Fruit fly (Drosophila melanogaster) whole organism, prepupa: ENCODE measurements around the gene CCKLR-17D1.

Experiments used
- Blimp-1 ChIP-seq: fragments of 200-800 bp; sonication (Bioruptor generic); optimal IDR thresholded peaks from 3 replicates; lab custom pipeline; 2017; ENCODE audit warnings: missing biosample characterization, missing genetic modification characterization, mild to moderate bottlenecking, moderate library complexity, missing genetic modification reagents
- CG10631 ChIP-seq: fragments of 200-800 bp; sonication (Bioruptor generic); optimal IDR thresholded peaks from 2 replicates; lab custom pipeline; 2016; ENCODE audit warnings: missing biosample characterization, missing genetic modification characterization
- CG34406 ChIP-seq: fragments of 200-800 bp; sonication (Bioruptor generic); optimal IDR thresholded peaks from 3 replicates; lab custom pipeline; 2016; ENCODE audit warnings: missing biosample characterization, missing genetic modification characterization
- CG3919 ChIP-seq: fragments of 200-800 bp; sonication (Bioruptor generic); optimal IDR thresholded peaks from 3 replicates; lab custom pipeline; 2016; ENCODE audit warnings: missing biosample characterization, missing genetic modification characterization
- CG6854 ChIP-seq: fragments of 200-800 bp; sonication (Bioruptor generic); optimal IDR thresholded peaks from 2 replicates; lab custom pipeline; 2017; ENCODE audit warnings: missing biosample characterization, mild to moderate bottlenecking, missing genetic modification characterization
- CG7368 ChIP-seq: fragments of 200-800 bp; sonication (Bioruptor generic); optimal IDR thresholded peaks from 3 replicates; lab custom pipeline; 2016; ENCODE audit warnings: missing biosample characterization, missing genetic modification characterization
- CG8319 ChIP-seq: fragments of 200-800 bp; sonication (Bioruptor generic); optimal IDR thresholded peaks from 3 replicates; lab custom pipeline; 2016; ENCODE audit warnings: missing biosample characterization, missing genetic modification characterization
- Ets21C ChIP-seq: fragments of 200-800 bp; sonication (Bioruptor generic); optimal IDR thresholded peaks from 3 replicates; lab custom pipeline; 2016; ENCODE audit warnings: missing biosample characterization, missing genetic modification characterization
- Ets96B ChIP-seq: fragments of 200-800 bp; optimal IDR thresholded peaks from 2 replicates; lab custom pipeline; 2019; ENCODE audit warnings: missing biosample characterization, mild to moderate bottlenecking, missing genetic modification characterization, moderate library complexity
- Gug ChIP-seq: fragments of 200-800 bp; sonication (Bioruptor generic); IDR thresholded peaks from 2 replicates; pipeline ENCODE4 v1.3.6; 2022; ENCODE audit warnings: missing biosample characterization, missing genetic modification characterization
- Lpt ChIP-seq: fragments of 200-800 bp; sonication (Bioruptor generic); optimal IDR thresholded peaks from 3 replicates; lab custom pipeline; 2016; ENCODE audit warnings: missing biosample characterization, missing genetic modification characterization
- OdsH ChIP-seq: fragments of 200-800 bp; sonication (Bioruptor generic); optimal IDR thresholded peaks from 3 replicates; lab custom pipeline; 2016; ENCODE audit warnings: missing biosample characterization, missing genetic modification characterization
- Smox ChIP-seq: fragments of 200-800 bp; sonication (Bioruptor generic); optimal IDR thresholded peaks from 3 replicates; lab custom pipeline; 2016; ENCODE audit warnings: missing biosample characterization, missing genetic modification characterization
- lz ChIP-seq: fragments of 200-800 bp; sonication (Bioruptor generic); optimal IDR thresholded peaks from 3 replicates; lab custom pipeline; 2016; ENCODE audit warnings: missing biosample characterization, missing genetic modification characterization

dm6 chrX:18702245-18702644 is 24.1 kb downstream of the CCKLR-17D1 start:
- TF ChIP-seq CG3919 (GFP tag; lab: Kevin White, UChicago) (no peak), Gug (GFP tag; lab: Robert Waterston, UW) (no peak), Ets96B (tag; lab: Kevin White, UChicago) (no peak), CG34406 (GFP tag; lab: Kevin White, UChicago) (no peak), CG8319 (GFP tag; lab: Kevin White, UChicago) (no peak), OdsH (no peak), lz (GFP tag; lab: Kevin White, UChicago) (no peak), CG6854 (GFP tag; lab: Kevin White, UChicago) (no peak), Blimp-1 (no peak), CG7368 (GFP tag; lab: Kevin White, UChicago) (no peak), Lpt (no peak), CG10631 (GFP tag; lab: Kevin White, UChicago) (no peak), Smox (GFP tag; lab: Kevin White, UChicago) (no peak), Ets21C (GFP tag; lab: Kevin White, UChicago) (no peak)
